Worm (Caenorhabditis elegans): Measurements from ENCODE around the gene tba-7.

DNA sequence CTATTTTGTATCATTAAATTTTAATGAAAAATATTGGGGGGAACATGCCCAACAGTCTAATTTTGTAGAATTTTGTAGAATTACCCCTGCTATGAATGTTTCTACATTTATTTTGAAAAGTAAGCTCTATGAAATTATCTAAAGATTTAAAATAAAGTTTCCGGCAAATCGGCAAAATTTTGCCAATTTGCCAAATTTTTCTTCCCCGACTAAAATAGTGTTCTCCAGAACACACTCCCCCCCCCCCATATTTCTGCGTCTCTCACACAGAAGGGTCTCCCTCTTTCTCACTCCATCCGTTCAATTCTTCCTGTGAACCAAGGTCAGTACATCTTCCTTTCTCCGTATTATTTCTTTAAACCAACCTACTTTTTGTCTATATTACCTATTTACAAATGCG is 33.5 kb upstream of the tba-7 start, which contains the start of gene Y47D3B.4:
- TF ChIP-seq sptf-1 (tag; optimal IDR thresholded peaks at IDR 0.05) (no peak), nhr-76 (tag; optimal IDR thresholded peaks at IDR 0.05) (no peak)
